In the genomic region with DNA sequence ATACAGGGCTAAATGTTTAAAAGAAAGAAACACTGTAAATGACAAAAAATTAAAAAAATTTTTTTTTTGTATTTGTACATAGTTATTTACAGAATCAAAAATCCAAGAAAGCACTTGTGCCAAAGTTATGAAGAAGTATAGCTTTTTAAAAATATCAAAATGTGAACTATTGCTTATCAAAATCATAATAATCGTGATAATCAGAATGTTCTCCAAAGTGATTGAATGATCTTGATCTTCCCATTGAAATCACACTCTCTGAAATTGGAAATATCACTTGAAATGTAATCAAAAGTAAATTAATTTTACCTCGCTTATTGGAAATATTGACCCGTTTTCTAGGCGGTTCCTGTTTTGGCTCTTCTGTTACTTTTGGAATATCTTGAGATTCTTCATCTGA, we compare ENCODE assay signal across 3 worm cellular contexts.
TF ChIP-seq lines count a peak whose summit lies in the region.

No protein-coding gene starts in this region.

TF ChIP-seq in whole organism, L2 larva, 48 proteins besides CTCF, POLR2A, EP300 and RAD21:
- TF ChIP-seq ama-1 (optimal IDR thresholded peaks at IDR 0.05; lab: Kevin White, UChicago) = no peak
- peak; percentile 53 for TF ChIP-seq nhr-25 (tag; optimal IDR thresholded peaks at IDR 0.05; lab: Kevin White, UChicago)
- TF ChIP-seq ceh-16 (tag; optimal IDR thresholded peaks at IDR 0.05; lab: Kevin White, UChicago) = no peak
- no peak for TF ChIP-seq fos-1 (tag; optimal IDR thresholded peaks at IDR 0.05; lab: Kevin White, UChicago)

TF ChIP-seq in whole organism, L3 larva, 47 proteins besides CTCF, POLR2A, EP300 and RAD21:
- TF ChIP-seq nhr-43 (tag; optimal IDR thresholded peaks at IDR 0.05; lab: Kevin White, UChicago; ENCODE audit: poor library complexity, severe bottlenecking) (peak; percentile 29), nhr-25 (tag; optimal IDR thresholded peaks at IDR 0.05; lab: Kevin White, UChicago) (peak; percentile 1), R02D3.7 (tag; optimal IDR thresholded peaks at IDR 0.05; lab: Kevin White, UChicago) (peak; percentile 15), elt-3 (tag; optimal IDR thresholded peaks at IDR 0.05; lab: Kevin White, UChicago) (peak in 1 of 3 experiments; percentile 51), unc-62 (GFP tag; optimal IDR thresholded peaks at IDR 0.05; lab: Kevin White, UChicago) (no peak), fkh-2 (tag; optimal IDR thresholded peaks at IDR 0.05; lab: Kevin White, UChicago) (no peak), nhr-11 (tag; optimal IDR thresholded peaks at IDR 0.05; lab: Kevin White, UChicago) (no peak), eor-1 (tag; optimal IDR thresholded peaks at IDR 0.05; lab: Kevin White, UChicago) (no peak), sea-2 (GFP tag; optimal IDR thresholded peaks at IDR 0.05; lab: Kevin White, UChicago) (no peak), pqm-1 (tag; optimal IDR thresholded peaks at IDR 0.05; lab: Kevin White, UChicago) (no peak), mml-1 (tag; optimal IDR thresholded peaks at IDR 0.05; lab: Kevin White, UChicago) (no peak)

TF ChIP-seq in whole organism, L4 larva, 104 proteins besides CTCF, POLR2A, EP300 and RAD21:
- TF ChIP-seq mdl-1 (tag; optimal IDR thresholded peaks at IDR 0.05; lab: Kevin White, UChicago) = no peak
- peak; percentile 55 for TF ChIP-seq mep-1 (tag; optimal IDR thresholded peaks at IDR 0.05; lab: Kevin White, UChicago)
- TF ChIP-seq lin-38 (GFP tag; IDR thresholded peaks at IDR 0.05; lab: Robert Waterston, UW) = no peak
- TF ChIP-seq saeg-2 (GFP tag; IDR thresholded peaks at IDR 0.05; lab: Robert Waterston, UW) = no peak
- TF ChIP-seq dmd-6 (GFP tag; IDR thresholded peaks at IDR 0.05; lab: Robert Waterston, UW) = no peak
- TF ChIP-seq T26A8.4 (GFP tag; IDR thresholded peaks at IDR 0.05; lab: Robert Waterston, UW) = no peak
- TF ChIP-seq set-16 (GFP tag; IDR thresholded peaks at IDR 0.05; lab: Robert Waterston, UW) = no peak
- no peak for TF ChIP-seq unc-130 (GFP tag; optimal IDR thresholded peaks at IDR 0.05; lab: Kevin White, UChicago)
- no peak for TF ChIP-seq tag-97 (GFP tag; IDR thresholded peaks at IDR 0.05; lab: Robert Waterston, UW)
- peak; percentile 15 for TF ChIP-seq aha-1 (tag; lab: Kevin White, UChicago)
- no peak for TF ChIP-seq nhr-42 (GFP tag; IDR thresholded peaks at IDR 0.05; lab: Robert Waterston, UW)
TF ChIP-seq in whole organism, L4 larva: peak in this region for 2.

Comparison
In these comparisons a context has a peak if more than half of its experiments do, and no peak if none do; other contexts are left out.
1. Of the 23 proteins assayed by ChIP-seq in both whole organism, L4 larva and whole organism, L2 larva: peak only in whole organism, L4 larva: none; only in whole organism, L2 larva: nhr-25; in both: none; in neither: 22.